Fruit fly (Drosophila melanogaster) whole organism, embryonic: ENCODE results near the gene pnt.

Experiments used
- B-H1 ChIP-seq: fragments of 200-800 bp; sonication (Bioruptor generic); IDR thresholded peaks from 3 replicates; pipeline ENCODE4 v1.3.6; 2022; ENCODE audit warnings: missing biosample characterization, missing genetic modification characterization
- CG10431 ChIP-seq: fragments of 200-800 bp; sonication (Bioruptor generic); optimal IDR thresholded peaks from 3 replicates; lab custom pipeline; 2018; ENCODE audit warnings: missing biosample characterization, mild to moderate bottlenecking, missing genetic modification characterization
- CG12219 ChIP-seq: fragments of 200-800 bp; sonication (Bioruptor generic); optimal IDR thresholded peaks from 3 replicates; lab custom pipeline; 2018; ENCODE audit warnings: missing biosample characterization, mild to moderate bottlenecking, missing genetic modification characterization
- CG13287 ChIP-seq: fragments of 200-800 bp; sonication (Bioruptor generic); IDR thresholded peaks from 2 replicates; pipeline ENCODE4 v1.3.6; 2022; ENCODE audit warnings: missing biosample characterization, missing genetic modification characterization; ENCODE audit not compliant: partially characterized antibody
- CG15011 ChIP-seq: fragments of 200-800 bp; sonication (Bioruptor generic); optimal IDR thresholded peaks from 3 replicates; lab custom pipeline; 2018; ENCODE audit warnings: missing biosample characterization, mild to moderate bottlenecking, missing genetic modification characterization
- CG15269 ChIP-seq: fragments of 200-800 bp; sonication (Bioruptor generic); optimal IDR thresholded peaks from 2 replicates; lab custom pipeline; 2018; ENCODE audit warnings: missing biosample characterization, mild to moderate bottlenecking, missing genetic modification characterization, moderate library complexity
- CG16813 ChIP-seq: fragments of 200-800 bp; sonication (Bioruptor generic); IDR thresholded peaks from 3 replicates; pipeline ENCODE4 v1.3.6; 2022; ENCODE audit warnings: missing biosample characterization, missing genetic modification characterization; ENCODE audit not compliant: partially characterized antibody
- CG18764 ChIP-seq: fragments of 200-800 bp; sonication (Bioruptor generic); optimal IDR thresholded peaks from 3 replicates; lab custom pipeline; 2016; ENCODE audit warnings: missing biosample characterization, missing genetic modification characterization
- CG2199 ChIP-seq: fragments of 200-800 bp; sonication (Bioruptor generic); IDR thresholded peaks from 3 replicates; pipeline ENCODE4 v1.3.6; 2022; ENCODE audit warnings: missing biosample characterization, missing genetic modification characterization
- CG2875 ChIP-seq: fragments of 200-800 bp; sonication (Bioruptor generic); optimal IDR thresholded peaks from 2 replicates; lab custom pipeline; 2017; ENCODE audit warnings: missing biosample characterization, mild to moderate bottlenecking, missing genetic modification characterization, missing genetic modification reagents
- CG7839 ChIP-seq: fragments of 200-800 bp; sonication (Bioruptor generic); optimal IDR thresholded peaks from 3 replicates; lab custom pipeline; 2018; ENCODE audit warnings: missing biosample characterization, mild to moderate bottlenecking, missing genetic modification characterization, moderate library complexity
- CG7928 ChIP-seq: fragments of 200-800 bp; sonication (Bioruptor generic); optimal IDR thresholded peaks from 2 replicates; lab custom pipeline; 2017; ENCODE audit warnings: missing biosample characterization, mild to moderate bottlenecking, missing genetic modification characterization
- CrebB ChIP-seq: fragments of 200-800 bp; sonication (Bioruptor generic); optimal IDR thresholded peaks from 3 replicates; lab custom pipeline; 2018; ENCODE audit warnings: missing biosample characterization, mild to moderate bottlenecking, missing genetic modification characterization
- Dfd ChIP-seq, 2 experiments: fragments of >200 bp; optimal IDR thresholded peaks; 2 replicates each; lab custom pipeline; 2017; ENCODE audit warnings: missing biosample characterization in 2 of 2, missing genetic modification characterization in 2 of 2
- Hey ChIP-seq: fragments of 200-800 bp; sonication (Bioruptor generic); optimal IDR thresholded peaks from 3 replicates; lab custom pipeline; 2018; ENCODE audit warnings: missing biosample characterization, mild to moderate bottlenecking, missing genetic modification characterization
- Hr51 ChIP-seq, 2 experiments: fragments of 200-800 bp; sonication (Bioruptor generic); optimal IDR thresholded peaks; 2 replicates in 1 of 2; 3 replicates in 1 of 2; lab custom pipeline; 2016 to 2018; ENCODE audit warnings: missing biosample characterization in 2 of 2, missing genetic modification characterization in 2 of 2, mild to moderate bottlenecking in 1 of 2, moderate library complexity in 1 of 2
- Lim3 ChIP-seq: fragments of 200-800 bp; sonication (Bioruptor generic); IDR thresholded peaks from 2 replicates; pipeline ENCODE4 v1.3.6; 2022; ENCODE audit warnings: missing biosample characterization, missing genetic modification characterization
- Lpt ChIP-seq: fragments of >200 bp; optimal IDR thresholded peaks from 2 replicates; lab custom pipeline; 2018; ENCODE audit warnings: missing biosample characterization, missing genetic modification characterization
- MBD-R2 ChIP-seq: fragments of 200-800 bp; sonication (Bioruptor generic); IDR thresholded peaks from 2 replicates; pipeline ENCODE4 v1.3.6; 2022; ENCODE audit warnings: missing biosample characterization, missing genetic modification characterization
- Nf-YC ChIP-seq: fragments of 200-800 bp; optimal IDR thresholded peaks from 3 replicates; lab custom pipeline; 2019; ENCODE audit warnings: missing biosample characterization, mild to moderate bottlenecking, missing genetic modification characterization, moderate library complexity
- NfI ChIP-seq: fragments of 200-800 bp; sonication (Bioruptor generic); optimal IDR thresholded peaks from 3 replicates; lab custom pipeline; 2018; ENCODE audit warnings: missing biosample characterization, mild to moderate bottlenecking, missing genetic modification characterization, moderate library complexity
- Scr ChIP-seq: fragments of 200-800 bp; sonication (Bioruptor generic); IDR thresholded peaks from 2 replicates; pipeline ENCODE4 v1.3.6; 2022; ENCODE audit warnings: missing biosample characterization, missing genetic modification characterization; ENCODE audit not compliant: partially characterized antibody
- Stat92E ChIP-seq, 3 experiments: fragments of >200 bp in 2 of 3; fragments of 200-800 bp in 1 of 3; sonication (Bioruptor generic) in 1 of 3; optimal IDR thresholded peaks; 2 replicates each; lab custom pipeline; 2017 to 2019; ENCODE audit warnings: missing biosample characterization in 3 of 3, missing genetic modification characterization in 3 of 3, mild to moderate bottlenecking in 1 of 3, moderate library complexity in 1 of 3
- Usf ChIP-seq: fragments of 200-800 bp; sonication (Bioruptor generic); optimal IDR thresholded peaks from 2 replicates; lab custom pipeline; 2017; ENCODE audit warnings: missing genotype, missing biosample characterization, missing genetic modification characterization
- Vsx1 ChIP-seq: fragments of 200-800 bp; sonication (Bioruptor generic); optimal IDR thresholded peaks from 2 replicates; lab custom pipeline; 2017; ENCODE audit warnings: missing biosample characterization, mild to moderate bottlenecking, missing genetic modification characterization, missing genetic modification reagents
- bigmax ChIP-seq: fragments of 200-800 bp; sonication (Bioruptor generic); optimal IDR thresholded peaks from 2 replicates; lab custom pipeline; 2018; ENCODE audit warnings: missing biosample characterization, mild to moderate bottlenecking, missing genetic modification characterization
- bsh ChIP-seq, 2 experiments: fragments of 200-800 bp; sonication (Bioruptor generic); optimal IDR thresholded peaks; 2 replicates each; lab custom pipeline; 2017 to 2018; ENCODE audit warnings: mild to moderate bottlenecking in 2 of 2, missing biosample characterization in 2 of 2, missing genetic modification characterization in 2 of 2, moderate library complexity in 1 of 2
- caup ChIP-seq: fragments of 200-800 bp; sonication (Bioruptor generic); optimal IDR thresholded peaks from 3 replicates; lab custom pipeline; 2017; ENCODE audit warnings: missing biosample characterization, mild to moderate bottlenecking, missing genetic modification characterization, moderate library complexity; ENCODE audit not compliant: severe bottlenecking
- corto ChIP-seq: fragments of 200-800 bp; sonication (Bioruptor generic); optimal IDR thresholded peaks from 2 replicates; lab custom pipeline; 2016; ENCODE audit warnings: missing biosample characterization, mild to moderate bottlenecking, missing genetic modification characterization, moderate library complexity
- exex ChIP-seq: fragments of 200-800 bp; sonication (Bioruptor generic); optimal IDR thresholded peaks from 4 replicates; lab custom pipeline; 2018; ENCODE audit warnings: missing biosample characterization, mild to moderate bottlenecking, missing genetic modification characterization, moderate library complexity
- fd3F ChIP-seq: fragments of 200-800 bp; sonication (Bioruptor generic); optimal IDR thresholded peaks from 2 replicates; lab custom pipeline; 2018; ENCODE audit warnings: missing biosample characterization, mild to moderate bottlenecking, missing genetic modification characterization, moderate library complexity
- gce ChIP-seq: fragments of 200-800 bp; sonication (Bioruptor generic); IDR thresholded peaks from 3 replicates; pipeline ENCODE4 v1.3.6; 2022; ENCODE audit warnings: missing biosample characterization, missing genetic modification characterization
- gfzf ChIP-seq: fragments of 200-800 bp; sonication (Bioruptor generic); optimal IDR thresholded peaks from 2 replicates; lab custom pipeline; 2016; ENCODE audit warnings: missing biosample characterization, mild to moderate bottlenecking, missing genetic modification characterization, moderate library complexity
- ind ChIP-seq: fragments of 200-800 bp; sonication (Bioruptor generic); optimal IDR thresholded peaks from 3 replicates; lab custom pipeline; 2016; ENCODE audit warnings: missing biosample characterization, missing genetic modification characterization
- ken ChIP-seq: fragments of 200-800 bp; sonication (Bioruptor generic); IDR thresholded peaks from 3 replicates; pipeline ENCODE4 v1.3.6; 2022; ENCODE audit warnings: missing biosample characterization, missing genetic modification characterization
- luna ChIP-seq: fragments of 200-800 bp; sonication (Bioruptor generic); optimal IDR thresholded peaks from 2 replicates; lab custom pipeline; 2016; ENCODE audit warnings: missing biosample characterization, missing genetic modification characterization
- pho ChIP-seq: fragments of 200-800 bp; sonication (Bioruptor generic); optimal IDR thresholded peaks from 2 replicates; lab custom pipeline; 2016; ENCODE audit warnings: missing biosample characterization, missing genetic modification characterization
- pnt ChIP-seq: fragments of 200-800 bp; sonication (Bioruptor generic); optimal IDR thresholded peaks from 3 replicates; lab custom pipeline; 2016; ENCODE audit warnings: missing biosample characterization, missing genetic modification characterization
- row ChIP-seq: fragments of 200-800 bp; sonication (Bioruptor generic); IDR thresholded peaks from 3 replicates; pipeline ENCODE4 v1.3.6; 2022; ENCODE audit warnings: missing biosample characterization, missing genetic modification characterization
- stc ChIP-seq: fragments of 200-800 bp; sonication (Bioruptor generic); IDR thresholded peaks from 2 replicates; pipeline ENCODE4 v1.3.6; 2022; ENCODE audit warnings: missing biosample characterization, missing genetic modification characterization
- sug ChIP-seq: fragments of 200-800 bp; optimal IDR thresholded peaks from 2 replicates; lab custom pipeline; 2019; ENCODE audit warnings: missing biosample characterization, mild to moderate bottlenecking, missing genetic modification characterization, moderate library complexity
- tap ChIP-seq: fragments of 200-800 bp; optimal IDR thresholded peaks from 3 replicates; lab custom pipeline; 2019; ENCODE audit warnings: missing biosample characterization, mild to moderate bottlenecking, missing genetic modification characterization, moderate library complexity
- tup ChIP-seq: fragments of 200-800 bp; sonication (Bioruptor generic); optimal IDR thresholded peaks from 2 replicates; lab custom pipeline; 2016; ENCODE audit warnings: missing biosample characterization, mild to moderate bottlenecking, missing genetic modification characterization, moderate library complexity
- unpg ChIP-seq: fragments of 200-800 bp; sonication (Bioruptor generic); optimal IDR thresholded peaks from 3 replicates; lab custom pipeline; 2018; ENCODE audit warnings: missing biosample characterization, mild to moderate bottlenecking, missing genetic modification characterization, moderate library complexity
- vvl ChIP-seq: fragments of 200-800 bp; sonication (Bioruptor generic); IDR thresholded peaks from 2 replicates; pipeline ENCODE4 v1.3.6; 2022; ENCODE audit warnings: missing biosample characterization, missing genetic modification characterization
- wek ChIP-seq: fragments of 200-800 bp; sonication (Bioruptor generic); optimal IDR thresholded peaks from 3 replicates; lab custom pipeline; 2018; ENCODE audit warnings: missing biosample characterization, mild to moderate bottlenecking, missing genetic modification characterization, moderate library complexity
- zen ChIP-seq: fragments of 200-800 bp; sonication (Bioruptor generic); optimal IDR thresholded peaks from 3 replicates; lab custom pipeline; 2018; ENCODE audit warnings: missing biosample characterization, mild to moderate bottlenecking, missing genetic modification characterization, moderate library complexity

Gene pnt

dm6 chr3R:23355829-23356738 lies 10.1 kb upstream of the pnt start, which contains the start of the genes ATPsynCF6 and Sec13 (continued):
- TF ChIP-seq B-H1 (GFP tag; lab: Robert Waterston, UW) (peak; percentile 18; the same call in 2 of the 3 replicates), Hey (tag; lab: Kevin White, UChicago) (no peak), Scr (GFP tag; lab: Robert Waterston, UW) (peak; percentile 94), bigmax (peak; percentile 85), wek (GFP tag; lab: Kevin White, UChicago) (peak; percentile 93), Nf-YC (tag; lab: Kevin White, UChicago) (peak; percentile 43), Stat92E (GFP tag; optimal IDR thresholded peaks at IDR 0.05; lab: Kevin White, UChicago) (no peak), Dfd (GFP tag; optimal IDR thresholded peaks at IDR 0.05; lab: Kevin White, UChicago) (no peak), row (GFP tag; lab: Robert Waterston, UW) (peak; percentile 86), Lpt (GFP tag; lab: Kevin White, UChicago) (no peak), CG13287 (GFP tag; lab: Robert Waterston, UW) (peak; percentile 88), caup (GFP tag; lab: Kevin White, UChicago) (peak; percentile 52), CG7839 (tag; lab: Kevin White, UChicago) (peak; percentile 60), tap (tag; lab: Kevin White, UChicago) (peak; percentile 58), vvl (GFP tag; lab: Robert Waterston, UW) (peak; percentile 71), zen (tag; lab: Kevin White, UChicago) (peak; percentile 54), CG2875 (GFP tag; lab: Kevin White, UChicago) (no peak), exex (tag; lab: Kevin White, UChicago) (peak; percentile 37), sug (tag; lab: Kevin White, UChicago) (peak; percentile 50), stc (GFP tag; lab: Robert Waterston, UW) (peak; percentile 38; the same call in 1 of the 2 replicates), CG10431 (GFP tag; lab: Kevin White, UChicago) (no peak), unpg (GFP tag; lab: Kevin White, UChicago) (peak; percentile 46), gce (GFP tag; lab: Robert Waterston, UW) (no peak), Hr51 (GFP tag; optimal IDR thresholded peaks at IDR 0.05; lab: Kevin White, UChicago) (peak in 1 of 2 experiments; percentile 50), NfI (GFP tag; lab: Kevin White, UChicago) (peak; percentile 18), pnt (GFP tag; lab: Kevin White, UChicago) (no peak), fd3F (no peak), Usf (GFP tag; lab: Kevin White, UChicago) (no peak), CG15269 (tag; lab: Kevin White, UChicago) (peak; percentile 45), CrebB (no peak), MBD-R2 (GFP tag; lab: Robert Waterston, UW) (peak; percentile 30), CG2199 (0 out of 3 replicates have a peak, but pooled peaks have one; percentile 21), CG7928 (GFP tag; lab: Kevin White, UChicago) (no peak), corto (GFP tag; lab: Kevin White, UChicago) (no peak), ind (GFP tag; lab: Kevin White, UChicago) (peak; percentile 66), gfzf (GFP tag; lab: Kevin White, UChicago) (peak; percentile 70), CG15011 (GFP tag; lab: Kevin White, UChicago) (peak; percentile 18), CG12219 (GFP tag; lab: Kevin White, UChicago) (no peak), ken (no peak; the same call in 2 of the 3 replicates), Vsx1 (GFP tag; lab: Kevin White, UChicago) (no peak), pho (GFP tag; lab: Kevin White, UChicago) (no peak), CG18764 (GFP tag; lab: Kevin White, UChicago) (peak; percentile 43), CG16813 (GFP tag; lab: Robert Waterston, UW) (peak; percentile 96), Lim3 (no peak), tup (GFP tag; lab: Kevin White, UChicago) (no peak), bsh (GFP tag; optimal IDR thresholded peaks at IDR 0.05; lab: Kevin White, UChicago) (peak in 1 of 2 experiments; percentile 11), luna (GFP tag; lab: Kevin White, UChicago) (no peak)
